Fruit fly (Drosophila melanogaster): ENCODE measurements around the gene CenG1A.

- TF ChIP-seq psq (optimal IDR thresholded peaks at IDR 0.05) = no peak
- TF ChIP-seq pan (optimal IDR thresholded peaks at IDR 0.05) = no peak
- TF ChIP-seq CG8478 (optimal IDR thresholded peaks at IDR 0.05) = no peak
Observed at dm6 chr2L:13886326-13887073, 51.1 kb downstream of the CenG1A start.

Measured in whole organism.